Worm (Caenorhabditis elegans): Measurements from ENCODE around the gene T24B8.7.

- no peak for TF ChIP-seq ref-1 (GFP tag; conservative IDR thresholded peaks at IDR 0.05)
- TF ChIP-seq klf-2 (GFP tag; conservative IDR thresholded peaks at IDR 0.05) = no peak
- TF ChIP-seq flt-1 (GFP tag; IDR thresholded peaks at IDR 0.05) = no peak
- no peak for TF ChIP-seq cog-1 (tag; optimal IDR thresholded peaks at IDR 0.05)
- TF ChIP-seq ztf-23 (GFP tag; IDR thresholded peaks at IDR 0.05) = no peak
- no peak for TF ChIP-seq tab-1 (GFP tag; IDR thresholded peaks at IDR 0.05)
- no peak for TF ChIP-seq ztf-29 (GFP tag; IDR thresholded peaks at IDR 0.05)
- no peak for TF ChIP-seq T22C8.4 (GFP tag; IDR thresholded peaks at IDR 0.05)
Observed at ce11 chrII:9092910-9093309, 39.4 kb upstream of the T24B8.7 start.
